Worm (Caenorhabditis elegans): ENCODE results near the gene ZC155.2.

- TF ChIP-seq him-1 (tag; optimal IDR thresholded peaks at IDR 0.05) = peak; percentile 86
- TF ChIP-seq W03F9.2 (tag; optimal IDR thresholded peaks at IDR 0.05) = peak; percentile 89
- no peak for TF ChIP-seq dao-5 (tag; optimal IDR thresholded peaks at IDR 0.05)
These were observed 46.3 kb upstream of the ZC155.2 start, which contains the start of gene K10D2.5 for ce11 chrIII:5172470-5172869.

Data from whole organism, L4/young adult.